Fruit fly (Drosophila melanogaster) whole organism, embryonic: Measurements from ENCODE around the gene PolQ.

Source experiments
- B-H1 ChIP-seq: fragments of 200-800 bp; sonication (Bioruptor generic); IDR thresholded peaks from 3 replicates; pipeline ENCODE4 v1.3.6; 2022; ENCODE audit warnings: missing biosample characterization, missing genetic modification characterization
- Bdp1 ChIP-seq: fragments of 200-800 bp; sonication (Bioruptor generic); optimal IDR thresholded peaks from 3 replicates; lab custom pipeline; 2016; ENCODE audit warnings: missing biosample characterization, missing genetic modification characterization
- BtbVII ChIP-seq: fragments of 200-800 bp; sonication (Bioruptor generic); optimal IDR thresholded peaks from 3 replicates; lab custom pipeline; 2017; ENCODE audit warnings: missing biosample characterization, mild to moderate bottlenecking, missing genetic modification characterization
- Bteb2 ChIP-seq: fragments of 200-800 bp; sonication (Bioruptor generic); optimal IDR thresholded peaks from 2 replicates; lab custom pipeline; 2016; ENCODE audit warnings: missing biosample characterization, missing genetic modification characterization
- CG10147 ChIP-seq: fragments of 200-800 bp; sonication (Bioruptor generic); optimal IDR thresholded peaks from 2 replicates; lab custom pipeline; 2019; ENCODE audit warnings: missing biosample characterization, mild to moderate bottlenecking, missing genetic modification characterization, moderate library complexity
- CG10274 ChIP-seq: fragments of 200-800 bp; sonication (Bioruptor generic); optimal IDR thresholded peaks from 3 replicates; lab custom pipeline; 2017; ENCODE audit warnings: missing biosample characterization, mild to moderate bottlenecking, missing genetic modification characterization
- CG11723 ChIP-seq: fragments of 200-800 bp; sonication (Bioruptor generic); optimal IDR thresholded peaks from 2 replicates; lab custom pipeline; 2017; ENCODE audit warnings: missing biosample characterization, mild to moderate bottlenecking, missing genetic modification characterization
- CG1647 ChIP-seq: fragments of 200-800 bp; sonication (Bioruptor generic); optimal IDR thresholded peaks from 3 replicates; lab custom pipeline; 2016; ENCODE audit warnings: missing biosample characterization, missing genetic modification characterization
- CG16779 ChIP-seq: fragments of 200-800 bp; sonication (Bioruptor generic); IDR thresholded peaks from 2 replicates; pipeline ENCODE4 v1.3.6; 2022; ENCODE audit warnings: missing biosample characterization, missing genetic modification characterization
- CG18262 ChIP-seq: fragments of 200-800 bp; optimal IDR thresholded peaks from 3 replicates; lab custom pipeline; 2019; ENCODE audit warnings: missing biosample characterization, mild to moderate bottlenecking, missing genetic modification characterization, moderate library complexity
- CG18619 ChIP-seq: fragments of 200-800 bp; sonication (Bioruptor generic); optimal IDR thresholded peaks from 3 replicates; lab custom pipeline; 2017; ENCODE audit warnings: missing biosample characterization, mild to moderate bottlenecking, missing genetic modification characterization
- CG30431 ChIP-seq: fragments of 200-800 bp; sonication (Bioruptor generic); optimal IDR thresholded peaks from 2 replicates; lab custom pipeline; 2017; ENCODE audit warnings: missing biosample characterization, missing genetic modification characterization
- CG4820 ChIP-seq: fragments of 200-800 bp; sonication (Bioruptor generic); optimal IDR thresholded peaks from 3 replicates; lab custom pipeline; 2016; ENCODE audit warnings: missing biosample characterization, missing genetic modification characterization
- CG6683 ChIP-seq: fragments of 200-800 bp; sonication (Bioruptor generic); optimal IDR thresholded peaks from 2 replicates; lab custom pipeline; 2017; ENCODE audit warnings: missing biosample characterization, mild to moderate bottlenecking, missing genetic modification characterization, missing genetic modification reagents
- CG7745 ChIP-seq: fragments of 200-800 bp; sonication (Bioruptor generic); optimal IDR thresholded peaks from 2 replicates; lab custom pipeline; 2018; ENCODE audit warnings: missing biosample characterization, mild to moderate bottlenecking, missing genetic modification characterization, moderate library complexity
- CG7963 ChIP-seq: fragments of 200-800 bp; sonication (Bioruptor generic); IDR thresholded peaks from 3 replicates; pipeline ENCODE4 v1.3.6; 2022; ENCODE audit warnings: missing biosample characterization, missing genetic modification characterization; ENCODE audit not compliant: partially characterized antibody
- CG7987 ChIP-seq: fragments of 200-800 bp; sonication (Bioruptor generic); optimal IDR thresholded peaks from 2 replicates; lab custom pipeline; 2018; ENCODE audit warnings: missing biosample characterization, mild to moderate bottlenecking, missing genetic modification characterization, moderate library complexity
- CG8359 ChIP-seq: fragments of 200-800 bp; sonication (Bioruptor generic); optimal IDR thresholded peaks from 2 replicates; lab custom pipeline; 2017; ENCODE audit warnings: missing biosample characterization, mild to moderate bottlenecking, missing genetic modification characterization, borderline replicate concordance
- Deaf1 ChIP-seq: fragments of 200-800 bp; optimal IDR thresholded peaks from 3 replicates; lab custom pipeline; 2019; ENCODE audit warnings: missing biosample characterization, mild to moderate bottlenecking, missing genetic modification characterization, moderate library complexity
- Dip3 ChIP-seq: fragments of 200-800 bp; sonication (Bioruptor generic); optimal IDR thresholded peaks from 3 replicates; lab custom pipeline; 2016; ENCODE audit warnings: missing biosample characterization, missing genetic modification characterization
- Dref ChIP-seq: fragments of 200-800 bp; sonication (Bioruptor generic); IDR thresholded peaks from 2 replicates; pipeline ENCODE4 v1.3.6; 2022; ENCODE audit warnings: missing biosample characterization, missing genetic modification characterization
- Gsc ChIP-seq: fragments of 200-800 bp; sonication (Bioruptor generic); IDR thresholded peaks from 2 replicates; pipeline ENCODE4 v1.3.6; 2022; ENCODE audit warnings: missing biosample characterization, missing genetic modification characterization
- HLH3B ChIP-seq: fragments of 200-800 bp; sonication (Bioruptor generic); IDR thresholded peaks from 2 replicates; pipeline ENCODE4 v1.3.6; 2022; ENCODE audit warnings: missing biosample characterization, missing genetic modification characterization
- Jarid2 ChIP-seq: fragments of 200-800 bp; sonication (Bioruptor generic); optimal IDR thresholded peaks from 3 replicates; lab custom pipeline; 2017; ENCODE audit warnings: mild to moderate bottlenecking, missing biosample characterization, missing genetic modification reagents, missing genetic modification characterization
- Med ChIP-seq: fragments of 200-800 bp; sonication (Bioruptor generic); peaks from one replicate; lab custom pipeline; 2016; ENCODE audit warnings: missing biosample characterization, missing genetic modification characterization, mild to moderate bottlenecking, inconsistent platforms, moderate library complexity
- NK7.1 ChIP-seq: fragments of 200-800 bp; sonication (Bioruptor generic); optimal IDR thresholded peaks from 3 replicates; lab custom pipeline; 2016; ENCODE audit warnings: missing biosample characterization, missing genetic modification characterization
- Nf-YC ChIP-seq: fragments of 200-800 bp; optimal IDR thresholded peaks from 3 replicates; lab custom pipeline; 2019; ENCODE audit warnings: missing biosample characterization, mild to moderate bottlenecking, missing genetic modification characterization, moderate library complexity
- Rfx ChIP-seq: fragments of 200-800 bp; sonication (Bioruptor generic); IDR thresholded peaks from 2 replicates; pipeline ENCODE4 v1.3.6; 2022; ENCODE audit warnings: missing biosample characterization, missing genetic modification characterization
- al ChIP-seq: fragments of 200-800 bp; sonication (Bioruptor generic); IDR thresholded peaks from 2 replicates; pipeline ENCODE4 v1.3.6; 2022; ENCODE audit warnings: missing biosample characterization, missing genetic modification characterization
- corto ChIP-seq: fragments of 200-800 bp; sonication (Bioruptor generic); optimal IDR thresholded peaks from 2 replicates; lab custom pipeline; 2016; ENCODE audit warnings: missing biosample characterization, mild to moderate bottlenecking, missing genetic modification characterization, moderate library complexity
- disco-r ChIP-seq: fragments of 200-800 bp; sonication (Bioruptor generic); optimal IDR thresholded peaks from 2 replicates; lab custom pipeline; 2016; ENCODE audit warnings: missing biosample characterization, missing genetic modification characterization
- exex ChIP-seq: fragments of 200-800 bp; sonication (Bioruptor generic); optimal IDR thresholded peaks from 4 replicates; lab custom pipeline; 2018; ENCODE audit warnings: missing biosample characterization, mild to moderate bottlenecking, missing genetic modification characterization, moderate library complexity
- fd102C ChIP-seq: fragments of 200-800 bp; sonication (Bioruptor generic); optimal IDR thresholded peaks from 2 replicates; lab custom pipeline; 2018; ENCODE audit warnings: missing biosample characterization, mild to moderate bottlenecking, missing genetic modification characterization, moderate library complexity
- grn ChIP-seq: fragments of 200-800 bp; sonication (Bioruptor generic); optimal IDR thresholded peaks from 3 replicates; lab custom pipeline; 2017; ENCODE audit warnings: missing biosample characterization, missing genetic modification characterization
- ind ChIP-seq: fragments of 200-800 bp; sonication (Bioruptor generic); optimal IDR thresholded peaks from 3 replicates; lab custom pipeline; 2016; ENCODE audit warnings: missing biosample characterization, missing genetic modification characterization
- kah ChIP-seq: fragments of 200-800 bp; sonication (Bioruptor generic); optimal IDR thresholded peaks from 2 replicates; lab custom pipeline; 2018; ENCODE audit warnings: missing biosample characterization, mild to moderate bottlenecking, missing genetic modification characterization
- lbe ChIP-seq: fragments of 200-800 bp; sonication (Bioruptor generic); optimal IDR thresholded peaks from 2 replicates; lab custom pipeline; 2016; ENCODE audit warnings: missing biosample characterization, mild to moderate bottlenecking, missing genetic modification characterization
- mirr ChIP-seq: fragments of 200-800 bp; sonication (Bioruptor generic); optimal IDR thresholded peaks from 3 replicates; lab custom pipeline; 2018; ENCODE audit warnings: missing biosample characterization, mild to moderate bottlenecking, missing genetic modification characterization
- pho ChIP-seq: fragments of 200-800 bp; sonication (Bioruptor generic); optimal IDR thresholded peaks from 2 replicates; lab custom pipeline; 2016; ENCODE audit warnings: missing biosample characterization, missing genetic modification characterization
- phol ChIP-seq: fragments of 200-800 bp; sonication (Bioruptor generic); optimal IDR thresholded peaks from 3 replicates; lab custom pipeline; 2018; ENCODE audit warnings: missing biosample characterization, mild to moderate bottlenecking, missing genetic modification characterization, moderate library complexity
- ro ChIP-seq: fragments of 200-800 bp; sonication (Bioruptor generic); IDR thresholded peaks from 2 replicates; pipeline ENCODE4 v1.3.6; 2022; ENCODE audit warnings: missing biosample characterization, missing genetic modification characterization
- slou ChIP-seq: fragments of 200-800 bp; sonication (Bioruptor generic); optimal IDR thresholded peaks from 3 replicates; lab custom pipeline; 2016; ENCODE audit warnings: missing biosample characterization, missing genetic modification characterization
- sr ChIP-seq: fragments of 200-800 bp; sonication (Bioruptor generic); IDR thresholded peaks from 3 replicates; pipeline ENCODE4 v1.3.6; 2022; ENCODE audit warnings: missing biosample characterization, missing genetic modification characterization
- sug ChIP-seq: fragments of 200-800 bp; optimal IDR thresholded peaks from 2 replicates; lab custom pipeline; 2019; ENCODE audit warnings: missing biosample characterization, mild to moderate bottlenecking, missing genetic modification characterization, moderate library complexity
- trh ChIP-seq: fragments of 200-800 bp; sonication (Bioruptor generic); optimal IDR thresholded peaks from 2 replicates; lab custom pipeline; 2016; ENCODE audit warnings: missing biosample characterization, missing genetic modification characterization
- unpg ChIP-seq: fragments of 200-800 bp; sonication (Bioruptor generic); optimal IDR thresholded peaks from 3 replicates; lab custom pipeline; 2018; ENCODE audit warnings: missing biosample characterization, mild to moderate bottlenecking, missing genetic modification characterization, moderate library complexity
- vnd ChIP-seq: fragments of 200-800 bp; sonication (Bioruptor generic); IDR thresholded peaks from 3 replicates; pipeline ENCODE4 v1.3.6; 2022; ENCODE audit warnings: missing biosample characterization, missing genetic modification characterization; ENCODE audit not compliant: partially characterized antibody
- wek ChIP-seq: fragments of 200-800 bp; sonication (Bioruptor generic); optimal IDR thresholded peaks from 3 replicates; lab custom pipeline; 2018; ENCODE audit warnings: missing biosample characterization, mild to moderate bottlenecking, missing genetic modification characterization, moderate library complexity

Gene PolQ

DNA sequence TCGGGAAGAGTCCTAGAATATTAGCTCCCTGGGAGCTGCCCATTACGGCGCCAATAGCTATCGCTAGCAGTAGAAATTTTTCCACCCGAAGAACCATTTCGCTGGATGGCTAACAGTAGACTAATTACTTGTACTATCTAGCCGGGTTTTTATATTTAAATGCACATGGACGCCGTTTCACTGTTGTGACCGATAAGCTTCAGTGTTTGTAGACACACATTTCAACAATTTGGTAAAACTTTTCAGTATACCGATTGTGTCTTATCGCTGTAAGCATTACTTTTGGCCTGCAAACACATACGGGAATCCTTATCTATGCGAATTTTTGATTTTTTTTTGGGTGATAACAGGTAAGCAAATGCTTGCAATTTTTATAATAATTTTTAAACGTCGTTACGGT lies 31.5 kb upstream of the PolQ start, which contains the start of gene Ugt37A3:
Gene Ugt37A3 (minus strand): TSS at position 101 of the 400 bp plus-strand sequence.
- TF ChIP-seq Dip3 (GFP tag; lab: Kevin White, UChicago) (no peak), exex (peak; percentile 14)

DNA sequence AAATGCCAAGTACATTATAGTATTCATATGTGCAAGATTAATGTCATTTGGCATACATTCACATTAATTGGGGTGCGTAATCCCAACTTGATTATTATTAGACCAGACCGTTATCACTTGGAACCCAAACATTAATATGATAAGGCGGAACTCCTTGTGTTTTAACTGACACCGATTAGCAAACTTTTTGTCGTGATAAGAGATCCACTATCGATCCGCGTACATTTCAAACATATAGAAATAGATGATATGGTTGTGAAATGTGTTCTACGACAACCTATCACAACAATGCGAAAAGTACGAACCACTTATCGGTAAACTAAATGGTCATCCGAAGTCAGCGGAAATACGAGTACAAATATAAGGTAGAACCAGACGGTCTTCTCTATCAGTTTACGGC lies 27.1 kb upstream of the PolQ start, which contains the start of gene Ugt37A2:
Gene Ugt37A2 (plus strand): TSS at position 396 of the 400 bp plus-strand sequence.
- TF ChIP-seq sug (tag; lab: Kevin White, UChicago) (peak; percentile 50), CG16779 (GFP tag; lab: Robert Waterston, UW) (no peak), HLH3B (GFP tag; lab: Robert Waterston, UW) (no peak), NK7.1 (GFP tag; lab: Kevin White, UChicago) (no peak), Deaf1 (tag; lab: Kevin White, UChicago) (peak; percentile 47), ind (GFP tag; lab: Kevin White, UChicago) (no peak), ro (GFP tag; lab: Robert Waterston, UW) (no peak), corto (GFP tag; lab: Kevin White, UChicago) (no peak), disco-r (GFP tag; lab: Kevin White, UChicago) (no peak), CG18619 (GFP tag; lab: Kevin White, UChicago) (no peak), CG10147 (GFP tag; lab: Kevin White, UChicago) (no peak), pho (no peak), exex (peak; percentile 88), CG18262 (no peak), wek (no peak), Nf-YC (tag; lab: Kevin White, UChicago) (no peak), mirr (GFP tag; lab: Kevin White, UChicago) (no peak), Jarid2 (GFP tag; lab: Kevin White, UChicago) (no peak), CG7745 (tag; lab: Kevin White, UChicago) (no peak), vnd (GFP tag; lab: Robert Waterston, UW) (no peak), sr (GFP tag; lab: Robert Waterston, UW) (no peak), Dref (no peak), al (GFP tag; lab: Robert Waterston, UW) (no peak), CG7987 (GFP tag; lab: Kevin White, UChicago) (no peak), kah (GFP tag; lab: Kevin White, UChicago) (no peak), CG11723 (GFP tag; lab: Kevin White, UChicago) (no peak), CG30431 (GFP tag; lab: Kevin White, UChicago) (no peak), Med (GFP tag; lab: Kevin White, UChicago) (no peak), grn (GFP tag; lab: Kevin White, UChicago) (peak; percentile 35), lbe (GFP tag; lab: Kevin White, UChicago) (no peak), CG6683 (GFP tag; lab: Kevin White, UChicago) (no peak), unpg (GFP tag; lab: Kevin White, UChicago) (no peak)

DNA sequence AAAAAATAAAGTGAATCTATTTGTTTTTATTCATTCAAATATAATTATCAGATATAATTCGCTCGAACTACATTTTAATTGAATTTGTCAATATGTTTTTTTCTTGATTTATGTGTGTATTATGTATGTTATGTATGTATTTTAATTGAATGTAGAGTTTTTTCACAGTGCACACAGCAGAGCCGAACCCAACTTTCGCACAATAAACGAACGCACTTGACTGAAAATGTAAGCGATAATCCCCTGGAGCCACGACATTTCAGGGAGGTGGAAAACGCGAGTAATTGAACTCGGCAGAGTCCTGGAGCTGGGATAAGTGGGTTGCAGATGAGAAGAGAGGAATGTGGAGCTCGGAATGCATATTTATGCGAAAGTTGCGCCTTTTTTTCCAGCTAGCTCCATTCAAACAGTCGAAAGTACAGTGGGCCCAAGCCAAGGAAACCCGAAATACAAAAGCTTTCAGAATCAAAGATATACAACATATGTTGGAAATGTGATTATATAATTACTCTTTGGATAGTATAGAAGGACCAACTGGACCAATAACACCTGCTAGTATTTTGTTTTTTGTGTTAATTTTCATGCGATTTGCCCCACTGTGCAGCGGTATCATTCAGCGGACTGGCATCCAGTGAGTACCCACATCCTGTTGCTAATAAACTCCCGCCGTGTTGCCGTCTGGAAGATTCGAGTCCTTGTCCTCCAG lies 16.0 kb upstream of the PolQ start:
- TF ChIP-seq CG1647: no peak
- TF ChIP-seq phol (tag; lab: Kevin White, UChicago): no peak
- no peak for TF ChIP-seq CG10274 (GFP tag; lab: Kevin White, UChicago)
- TF ChIP-seq Gsc (GFP tag; lab: Robert Waterston, UW): no peak
- peak; percentile 48; the same call in 1 of the 2 replicates for TF ChIP-seq Rfx (GFP tag; lab: Robert Waterston, UW)
- no peak for TF ChIP-seq Bdp1
- TF ChIP-seq slou (GFP tag; lab: Kevin White, UChicago): no peak
- no peak for TF ChIP-seq CG7963 (GFP tag; lab: Robert Waterston, UW)
- TF ChIP-seq CG8359 (GFP tag; lab: Kevin White, UChicago): no peak
- TF ChIP-seq trh (GFP tag; lab: Kevin White, UChicago): no peak
- no peak for TF ChIP-seq B-H1
- TF ChIP-seq Bteb2 (GFP tag; lab: Kevin White, UChicago): no peak
- TF ChIP-seq BtbVII (GFP tag; lab: Kevin White, UChicago): no peak
- no peak for TF ChIP-seq CG7987 (GFP tag; lab: Kevin White, UChicago)
- no peak for TF ChIP-seq fd102C (GFP tag; lab: Kevin White, UChicago)
- no peak for TF ChIP-seq CG4820 (GFP tag; lab: Kevin White, UChicago)
